Worm (Caenorhabditis elegans) whole organism, L4 larva: ENCODE results near the gene C12D12.3.

Source experiments
- R02D3.7 ChIP-seq: fragments of 150-350 bp; sonication (generic microtip); optimal IDR thresholded peaks from 3 replicates; lab custom pipeline; 2014; ENCODE audit warnings: missing biosample characterization, missing genetic modification characterization
- ZK546.5 ChIP-seq, 2 experiments: sonication (generic microtip); optimal IDR thresholded peaks; 2 replicates each; lab custom pipeline; 2017; ENCODE audit warnings: missing biosample characterization in 2 of 2, missing genetic modification characterization in 2 of 2
- arid-1 ChIP-seq: fragments of 200-800 bp; sonication (Bioruptor generic); conservative IDR thresholded peaks from 2 replicates; pipeline ENCODE4 v1.3.6; 2022; ENCODE audit warnings: missing genetic modification reagents, missing genetic modification characterization, missing compliant biosample characterization
- hlh-30 ChIP-seq: sonication (generic microtip); optimal IDR thresholded peaks from 2 replicates; lab custom pipeline; 2017; ENCODE audit warnings: antibody characterized with exemption, mild to moderate bottlenecking, missing genetic modification characterization, missing compliant biosample characterization; ENCODE audit not compliant: insufficient read depth
- pha-4 ChIP-seq, 2 experiments: fragments of 150-350 bp in 1 of 2; fragments of 200-800 bp in 1 of 2; sonication (Bioruptor generic) in 1 of 2; IDR thresholded peaks in 1 of 2; optimal IDR thresholded peaks in 1 of 2; 2 replicates each; pipeline versions ENCODE4 v1.3.6 to Lab custom; 2014 to 2022; ENCODE audit warnings: missing genetic modification characterization in 2 of 2, missing genetic modification reagents in 2 of 2, missing biosample characterization in 1 of 2, missing compliant biosample characterization in 1 of 2
- skn-1 ChIP-seq: fragments of 150-350 bp; optimal IDR thresholded peaks from 2 replicates; lab custom pipeline; 2014; ENCODE audit warnings: missing biosample characterization, missing genetic modification characterization
- snpc-4 ChIP-seq: fragments of 150-350 bp; optimal IDR thresholded peaks from 2 replicates; lab custom pipeline; 2014; ENCODE audit warnings: missing biosample characterization, missing genetic modification characterization
- unc-130 ChIP-seq: sonication (generic microtip); optimal IDR thresholded peaks from 2 replicates; lab custom pipeline; 2016; ENCODE audit warnings: missing genetic modification reagents, missing genetic modification characterization, missing compliant biosample characterization
- ztf-11 ChIP-seq: fragments of 150-350 bp; optimal IDR thresholded peaks from 2 replicates; lab custom pipeline; 2014; ENCODE audit warnings: missing biosample characterization, missing genetic modification characterization
- ztf-7 ChIP-seq: fragments of 150-350 bp; optimal IDR thresholded peaks from 2 replicates; lab custom pipeline; 2014; ENCODE audit warnings: missing biosample characterization, missing genetic modification characterization

DNA sequence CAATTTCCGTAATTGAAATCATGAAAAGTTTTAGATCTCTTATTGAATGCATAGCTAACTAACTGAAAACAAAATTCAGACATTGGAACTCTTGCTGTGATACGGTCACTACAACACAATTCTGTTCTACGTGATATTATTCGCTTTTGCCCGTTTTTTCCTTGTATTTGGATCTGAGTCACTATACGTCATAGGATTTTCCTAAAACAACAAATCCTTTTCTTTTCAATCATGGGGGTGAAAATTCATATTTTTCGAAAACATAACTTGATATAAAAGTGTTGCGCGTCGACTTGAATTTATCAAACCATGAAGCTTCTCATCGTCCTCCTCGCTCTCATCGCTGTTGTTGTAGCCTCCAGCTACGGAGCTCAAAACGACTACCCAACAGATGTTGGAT is 43.1 kb upstream of the C12D12.3 start, which contains the start of gene ZK813.1:
- no peak for TF ChIP-seq ztf-7 (tag; lab: Kevin White, UChicago)
- no peak for TF ChIP-seq ZK546.5 (tag; optimal IDR thresholded peaks at IDR 0.05; lab: Kevin White, UChicago)
- TF ChIP-seq arid-1 = no peak
- no peak for TF ChIP-seq R02D3.7 (tag; lab: Kevin White, UChicago)
- no peak for TF ChIP-seq hlh-30 (tag; lab: Kevin White, UChicago)
- TF ChIP-seq pha-4 (GFP tag; IDR thresholded peaks at IDR 0.05; lab: Robert Waterston, UW) = no peak
- no peak for TF ChIP-seq pha-4 (tag; optimal IDR thresholded peaks at IDR 0.05; lab: Kevin White, UChicago)
- TF ChIP-seq unc-130 (GFP tag; lab: Kevin White, UChicago) = no peak
- no peak for TF ChIP-seq ztf-11 (tag; lab: Kevin White, UChicago)
- no peak for TF ChIP-seq skn-1 (tag; lab: Kevin White, UChicago)
- no peak for TF ChIP-seq snpc-4 (tag; lab: Kevin White, UChicago)
